Worm (Caenorhabditis elegans) whole organism, L1 larva: Measurements from ENCODE around the gene F16B4.5.

Experiments
- C04F5.9 ChIP-seq: sonication (generic microtip); optimal IDR thresholded peaks from 2 replicates; lab custom pipeline; 2016; ENCODE audit warnings: missing genetic modification characterization, missing compliant biosample characterization
- elt-3 ChIP-seq, 6 experiments: fragments of 150-350 bp in 1 of 6; sonication (generic microtip); optimal IDR thresholded peaks; 2 replicates each; lab custom pipeline; 2017 to 2018; ENCODE audit warnings: missing biosample characterization in 6 of 6, missing genetic modification characterization in 6 of 6, inconsistent platforms in 1 of 6
- fkh-10 ChIP-seq: sonication (generic microtip); optimal IDR thresholded peaks from 2 replicates; lab custom pipeline; 2017; ENCODE audit warnings: missing biosample characterization, missing genetic modification reagents, missing genetic modification characterization

DNA sequence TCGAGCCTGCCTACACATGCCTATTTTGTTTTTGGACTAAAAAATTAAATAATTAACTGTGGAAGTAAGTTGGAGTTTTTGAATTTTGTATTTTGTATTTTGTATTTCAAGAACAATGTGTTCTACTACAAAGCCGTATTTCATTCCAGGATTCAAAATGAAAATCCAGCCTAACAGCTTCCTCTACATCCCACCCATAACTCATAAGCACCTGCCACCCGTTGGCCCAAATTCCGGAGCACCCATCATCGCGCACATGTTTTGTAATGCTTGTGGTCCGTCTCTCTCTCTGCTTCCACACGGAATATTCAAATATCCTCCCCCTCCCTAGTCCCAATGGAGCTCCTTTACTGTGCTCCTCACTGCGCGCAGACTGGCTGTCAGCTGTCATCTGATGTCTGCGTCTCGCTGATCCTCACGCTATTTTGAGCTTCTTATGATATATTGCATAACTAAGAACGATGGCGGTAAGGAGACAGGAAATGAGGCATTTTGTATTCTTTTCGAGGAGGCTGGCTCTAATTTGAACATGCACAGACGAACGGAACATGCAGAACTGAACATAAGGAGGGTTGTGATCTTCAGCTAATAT is 12.6 kb upstream of the F16B4.5 start:
- no peak for TF ChIP-seq elt-3 (tag; optimal IDR thresholded peaks at IDR 0.05; lab: Kevin White, UChicago)
- no peak for TF ChIP-seq C04F5.9 (tag; lab: Kevin White, UChicago)
- TF ChIP-seq fkh-10 (GFP tag; lab: Kevin White, UChicago): no peak
